Worm (Caenorhabditis elegans): ENCODE data around the gene C15C8.8.

C15C8.8 gene

ce11 chrV:12760913-12761312, 8.6 kb upstream of the C15C8.8 start, which contains the start of gene F18E2.15:
Gene F18E2.15 (minus strand): TSS chrV:12761013.
- TF ChIP-seq zag-1 (tag; optimal IDR thresholded peaks at IDR 0.05) (no peak), lir-3 (tag; optimal IDR thresholded peaks at IDR 0.05) (no peak), vab-7 (GFP tag; IDR thresholded peaks at IDR 0.05) (no peak)

ce11 chrV:12759660-12760059, 7.4 kb upstream of the C15C8.8 start, which contains the start of gene papl-1:
Gene papl-1 (minus strand): TSS chrV:12759760.
- TF ChIP-seq ama-1 (optimal IDR thresholded peaks at IDR 0.05) = no peak

ce11 chrV:12754839-12755238, 2.5 kb upstream of the C15C8.8 start, which contains the start of gene gpa-13:
Gene gpa-13 (minus strand): TSS chrV:12754939.
- TF ChIP-seq lin-13 (GFP tag; optimal IDR thresholded peaks at IDR 0.05) = no peak
- no peak for TF ChIP-seq zfp-3 (GFP tag; conservative IDR thresholded peaks at IDR 0.05)
- no peak for TF ChIP-seq snpc-1.2 (GFP tag; IDR thresholded peaks at IDR 0.05)
- TF ChIP-seq F10B5.3 (tag; optimal IDR thresholded peaks at IDR 0.05) = no peak

- no peak for TF ChIP-seq dmd-8 (GFP tag; IDR thresholded peaks at IDR 0.05)
- peak in 1 of 2 experiments; percentile 50 for TF ChIP-seq unc-62 (GFP tag; optimal IDR thresholded peaks at IDR 0.05 in 1 of 2)
- no peak for TF ChIP-seq unc-62 (tag; optimal IDR thresholded peaks at IDR 0.05)
Measured at ce11 chrV:12751495-12752050, 734 bp downstream of the C15C8.8 start, which contains the start of gene C15C8.6. Gene C15C8.6 (minus strand): TSS chrV:12751545.

ce11 chrV:12749558-12749957, 2.7 kb downstream of the C15C8.8 start:
- no peak for TF ChIP-seq set-16 (GFP tag; IDR thresholded peaks at IDR 0.05)
- peak in 1 of 2 experiments; percentile 94 for TF ChIP-seq unc-62 (GFP tag; optimal IDR thresholded peaks at IDR 0.05 in 1 of 2)
- TF ChIP-seq unc-62 (tag; optimal IDR thresholded peaks at IDR 0.05) = no peak

- TF ChIP-seq ces-1 (GFP tag; optimal IDR thresholded peaks at IDR 0.05) (peak; percentile 91), snpc-1.2 (GFP tag; IDR thresholded peaks at IDR 0.05) (no peak), ceh-20 (GFP tag; IDR thresholded peaks at IDR 0.05) (no peak), mxl-2 (GFP tag; conservative IDR thresholded peaks at IDR 0.05) (no peak), lin-15B (tag; optimal IDR thresholded peaks at IDR 0.05) (no peak), dmd-6 (GFP tag; IDR thresholded peaks at IDR 0.05) (no peak), set-16 (GFP tag; IDR thresholded peaks at IDR 0.05) (no peak), nhr-48 (tag; optimal IDR thresholded peaks at IDR 0.05) (no peak), fkh-10 (GFP tag; optimal IDR thresholded peaks at IDR 0.05) (peak; percentile 97)
Measured at ce11 chrV:12747856-12748255, 4.5 kb downstream of the C15C8.8 start, which contains the start of gene C15C8.5. Gene C15C8.5 (plus strand): TSS chrV:12748007.

- TF ChIP-seq nhr-6 (tag; optimal IDR thresholded peaks at IDR 0.05) = peak; percentile 54
- no peak for TF ChIP-seq ctbp-1 (GFP tag; IDR thresholded peaks at IDR 0.05)
- TF ChIP-seq ceh-82 (tag; optimal IDR thresholded peaks at IDR 0.05) = no peak
- no peak for TF ChIP-seq nhr-10 (tag; optimal IDR thresholded peaks at IDR 0.05)
- peak; percentile 17 for TF ChIP-seq dpl-1 (GFP tag; optimal IDR thresholded peaks at IDR 0.05)
- no peak for TF ChIP-seq tag-97 (GFP tag; IDR thresholded peaks at IDR 0.05)
Measured at ce11 chrV:12747431-12747830, 4.9 kb downstream of the C15C8.8 start, which contains the start of gene C15C8.4. Gene C15C8.4 (minus strand): TSS chrV:12747463.

ce11 chrV:12744979-12745378, 7.3 kb downstream of the C15C8.8 start, which contains the start of gene C15C8.7:
Gene C15C8.7 (minus strand): TSS chrV:12745050.
- peak; percentile 37 for TF ChIP-seq nhr-28 (tag; optimal IDR thresholded peaks at IDR 0.05)
- TF ChIP-seq pqm-1 (tag; optimal IDR thresholded peaks at IDR 0.05) = peak; percentile 84
- TF ChIP-seq hlh-11 (tag; optimal IDR thresholded peaks at IDR 0.05) = peak; percentile 50
- no peak for TF ChIP-seq aly-2 (tag; optimal IDR thresholded peaks at IDR 0.05)
- no peak for TF ChIP-seq daf-19 (GFP tag; conservative IDR thresholded peaks at IDR 0.05)
- TF ChIP-seq dmd-6 (GFP tag; IDR thresholded peaks at IDR 0.05) = peak; percentile 46; the same call in 1 of the 2 replicates
- no peak for TF ChIP-seq vab-7 (GFP tag; IDR thresholded peaks at IDR 0.05)
- no peak for TF ChIP-seq attf-4 (tag; optimal IDR thresholded peaks at IDR 0.05)
- TF ChIP-seq T26A8.4 (GFP tag; IDR thresholded peaks at IDR 0.05) = no peak
- TF ChIP-seq mep-1 (tag; optimal IDR thresholded peaks at IDR 0.05) = peak; percentile 1
- TF ChIP-seq Y105C5A.15 (GFP tag; IDR thresholded peaks at IDR 0.05) = no peak
- no peak for TF ChIP-seq spr-1 (tag; optimal IDR thresholded peaks at IDR 0.05)
- TF ChIP-seq daf-16 (GFP tag; optimal IDR thresholded peaks at IDR 0.05) = no peak
- TF ChIP-seq daf-16 (tag; optimal IDR thresholded peaks at IDR 0.05) = peak; percentile 51
- TF ChIP-seq zfp-3 (GFP tag; conservative IDR thresholded peaks at IDR 0.05) = no peak
- no peak for TF ChIP-seq dpl-1 (GFP tag; optimal IDR thresholded peaks at IDR 0.05)
- peak; percentile 9 for TF ChIP-seq ama-1 (optimal IDR thresholded peaks at IDR 0.05)
- no peak for TF ChIP-seq nhr-76 (tag; optimal IDR thresholded peaks at IDR 0.05)
- peak; percentile 77 for TF ChIP-seq aha-1 (tag)

Measured in whole organism, L4 larva.